Worm (Caenorhabditis elegans) whole organism, young adult: ENCODE results near the gene M01F1.9.

Experiments used
- C06A6.2 ChIP-seq: fragments of 200-800 bp; sonication (Bioruptor generic); conservative IDR thresholded peaks from 2 replicates; pipeline ENCODE4 v1.3.6; 2022; ENCODE audit warnings: missing genetic modification characterization, missing compliant biosample characterization
- F10E7.11 ChIP-seq: sonication (generic microtip); optimal IDR thresholded peaks from 2 replicates; lab custom pipeline; 2017; ENCODE audit warnings: mild to moderate bottlenecking, missing genetic modification characterization, moderate library complexity, missing compliant biosample characterization
- F22D6.2 ChIP-seq: sonication (generic microtip); optimal IDR thresholded peaks from 2 replicates; lab custom pipeline; 2016; ENCODE audit warnings: mild to moderate bottlenecking, missing genetic modification characterization, missing compliant biosample characterization
- F57C9.4 ChIP-seq: sonication (generic microtip); optimal IDR thresholded peaks from 2 replicates; lab custom pipeline; 2017; ENCODE audit warnings: mild to moderate bottlenecking, missing genetic modification characterization, missing compliant biosample characterization
- K12H6.12 ChIP-seq: fragments of 200-800 bp; sonication (Bioruptor generic); optimal IDR thresholded peaks from 2 replicates; lab custom pipeline; 2018; ENCODE audit warnings: mild to moderate bottlenecking, missing genetic modification characterization, missing compliant biosample characterization
- Y67H2A.10 ChIP-seq: fragments of 200-800 bp; sonication (Bioruptor generic); conservative IDR thresholded peaks from 2 replicates; pipeline ENCODE4 v1.3.6; 2022; ENCODE audit warnings: missing genetic modification reagents, missing genetic modification characterization, missing compliant biosample characterization
- Y79H2A.3 ChIP-seq: fragments of 200-800 bp; sonication (Bioruptor generic); conservative IDR thresholded peaks from 2 replicates; pipeline ENCODE4 v1.3.6; 2022; ENCODE audit warnings: missing genetic modification reagents, missing genetic modification characterization, missing compliant biosample characterization
- ZK185.1 ChIP-seq: sonication (generic microtip); optimal IDR thresholded peaks from 2 replicates; lab custom pipeline; 2016; ENCODE audit warnings: mild to moderate bottlenecking, missing genetic modification characterization, missing compliant biosample characterization; ENCODE audit not compliant: poor library complexity, severe bottlenecking
- attf-3 ChIP-seq: fragments of 200-800 bp; sonication (Bioruptor generic); conservative IDR thresholded peaks from 2 replicates; pipeline ENCODE4 v1.3.6; 2022; ENCODE audit warnings: missing genetic modification reagents, missing genetic modification characterization, missing compliant biosample characterization
- attf-6 ChIP-seq: fragments of 200-800 bp; sonication (Bioruptor generic); IDR thresholded peaks from 2 replicates; pipeline ENCODE4 v1.3.6; 2022; ENCODE audit warnings: missing genetic modification reagents, missing genetic modification characterization, missing compliant biosample characterization
- ccch-3 ChIP-seq: fragments of 200-800 bp; sonication (Bioruptor generic); optimal IDR thresholded peaks from 2 replicates; lab custom pipeline; 2018; ENCODE audit warnings: mild to moderate bottlenecking, missing genetic modification characterization, missing compliant biosample characterization
- cebp-1 ChIP-seq, 2 experiments: fragments of 200-800 bp in 1 of 2; sonication (Bioruptor generic) in 1 of 2; sonication (generic microtip) in 1 of 2; IDR thresholded peaks in 1 of 2; optimal IDR thresholded peaks in 1 of 2; 2 replicates each; pipeline versions ENCODE4 v1.3.6 to Lab custom; 2017 to 2022; ENCODE audit warnings: missing compliant biosample characterization in 2 of 2, missing genetic modification characterization in 2 of 2, mild to moderate bottlenecking in 1 of 2, missing genetic modification reagents in 1 of 2, moderate library complexity in 1 of 2
- ceh-100 ChIP-seq: fragments of 200-800 bp; sonication (Bioruptor generic); IDR thresholded peaks from 2 replicates; pipeline ENCODE4 v1.3.6; 2022; ENCODE audit warnings: missing genetic modification reagents, missing genetic modification characterization, missing compliant biosample characterization
- die-1 ChIP-seq: sonication (generic microtip); optimal IDR thresholded peaks from 2 replicates; lab custom pipeline; 2016; ENCODE audit warnings: missing genotype, mild to moderate bottlenecking, missing genetic modification characterization, missing compliant biosample characterization
- dpff-1 ChIP-seq: sonication (generic microtip); optimal IDR thresholded peaks from 2 replicates; lab custom pipeline; 2017; ENCODE audit warnings: mild to moderate bottlenecking, missing genetic modification characterization, missing compliant biosample characterization
- efl-1 ChIP-seq: fragments of 150-350 bp; optimal IDR thresholded peaks from 2 replicates; lab custom pipeline; 2014; ENCODE audit warnings: missing biosample characterization, missing genetic modification reagents, missing genetic modification characterization
- egl-18 ChIP-seq: fragments of 200-800 bp; sonication (Bioruptor generic); IDR thresholded peaks from 2 replicates; pipeline ENCODE4 v1.3.6; 2022; ENCODE audit warnings: missing genetic modification reagents, missing genetic modification characterization, missing compliant biosample characterization
- egl-44 ChIP-seq: fragments of 200-800 bp; sonication (Bioruptor generic); IDR thresholded peaks from 2 replicates; pipeline ENCODE4 v1.3.6; 2022; ENCODE audit warnings: missing genetic modification reagents, missing genetic modification characterization, missing compliant biosample characterization
- egrh-3 ChIP-seq: fragments of 200-800 bp; sonication (Bioruptor generic); IDR thresholded peaks from 2 replicates; pipeline ENCODE4 v1.3.6; 2022; ENCODE audit warnings: missing genetic modification reagents, missing genetic modification characterization, missing compliant biosample characterization
- him-1 ChIP-seq: sonication (generic microtip); optimal IDR thresholded peaks from 2 replicates; lab custom pipeline; 2016; ENCODE audit warnings: missing genotype, missing genetic modification reagents, missing genetic modification characterization, missing compliant biosample characterization
- hlh-26 ChIP-seq: fragments of 200-800 bp; sonication (Bioruptor generic); conservative IDR thresholded peaks from 2 replicates; pipeline ENCODE4 v1.3.6; 2022; ENCODE audit warnings: missing genetic modification reagents, missing genetic modification characterization, missing compliant biosample characterization
- hmg-1.2 ChIP-seq: fragments of 200-800 bp; sonication (Bioruptor generic); IDR thresholded peaks from 2 replicates; pipeline ENCODE4 v1.3.6; 2022; ENCODE audit warnings: missing genetic modification reagents, missing genetic modification characterization, missing compliant biosample characterization
- hmg-20 ChIP-seq: fragments of 200-800 bp; sonication (Bioruptor generic); IDR thresholded peaks from 2 replicates; pipeline ENCODE4 v1.3.6; 2022; ENCODE audit warnings: missing genetic modification reagents, missing genetic modification characterization, missing compliant biosample characterization
- hrde-1 ChIP-seq: sonication (generic microtip); optimal IDR thresholded peaks from 2 replicates; lab custom pipeline; 2016; ENCODE audit warnings: missing genetic modification characterization, mild to moderate bottlenecking, missing compliant biosample characterization, moderate library complexity, missing genotype, missing genetic modification reagents, borderline replicate concordance
- hsf-1 ChIP-seq: fragments of 200-800 bp; sonication (Bioruptor generic); IDR thresholded peaks from 2 replicates; pipeline ENCODE4 v1.3.6; 2022; ENCODE audit warnings: missing genetic modification reagents, missing genetic modification characterization, missing compliant biosample characterization
- let-607 ChIP-seq, 2 experiments: fragments of 200-800 bp in 1 of 2; sonication (Bioruptor generic) in 1 of 2; sonication (generic microtip) in 1 of 2; optimal IDR thresholded peaks; 2 replicates each; lab custom pipeline; 2016 to 2018; ENCODE audit warnings: mild to moderate bottlenecking in 2 of 2, missing compliant biosample characterization in 2 of 2, missing genetic modification characterization in 2 of 2, moderate library complexity in 2 of 2, missing genotype in 1 of 2
- lin-40 ChIP-seq: sonication (generic microtip); optimal IDR thresholded peaks from 2 replicates; lab custom pipeline; 2016; ENCODE audit warnings: missing genetic modification characterization, mild to moderate bottlenecking, missing compliant biosample characterization, missing genotype, missing genetic modification reagents
- lin-54 ChIP-seq: fragments of 200-800 bp; sonication (Bioruptor generic); optimal IDR thresholded peaks from 2 replicates; lab custom pipeline; 2018; ENCODE audit warnings: mild to moderate bottlenecking, missing genetic modification characterization, missing compliant biosample characterization
- lsl-1 ChIP-seq: fragments of 200-800 bp; sonication (Bioruptor generic); optimal IDR thresholded peaks from 2 replicates; lab custom pipeline; 2018; ENCODE audit warnings: mild to moderate bottlenecking, missing genetic modification characterization, moderate library complexity, missing compliant biosample characterization
- madf-10 ChIP-seq: sonication (generic microtip); optimal IDR thresholded peaks from 2 replicates; lab custom pipeline; 2016; ENCODE audit warnings: mild to moderate bottlenecking, missing genetic modification characterization, missing compliant biosample characterization
- madf-6 ChIP-seq: fragments of 200-800 bp; sonication (Bioruptor generic); IDR thresholded peaks from 2 replicates; pipeline ENCODE4 v1.3.6; 2022; ENCODE audit warnings: missing genetic modification reagents, missing genetic modification characterization, missing compliant biosample characterization
- madf-8 ChIP-seq: fragments of 200-800 bp; sonication (Bioruptor generic); conservative IDR thresholded peaks from 2 replicates; pipeline ENCODE4 v1.3.6; 2022; ENCODE audit warnings: missing genetic modification reagents, missing genetic modification characterization, missing compliant biosample characterization
- mel-28 ChIP-seq: sonication (generic microtip); optimal IDR thresholded peaks from 2 replicates; lab custom pipeline; 2016; ENCODE audit warnings: borderline replicate concordance, mild to moderate bottlenecking, missing genetic modification characterization, missing compliant biosample characterization
- nfya-2 ChIP-seq: fragments of 200-800 bp; sonication (Bioruptor generic); IDR thresholded peaks from 2 replicates; pipeline ENCODE4 v1.3.6; 2022; ENCODE audit warnings: missing genetic modification reagents, missing genetic modification characterization, missing compliant biosample characterization
- nhr-120 ChIP-seq: fragments of 200-800 bp; sonication (Bioruptor generic); IDR thresholded peaks from 2 replicates; pipeline ENCODE4 v1.3.6; 2022; ENCODE audit warnings: missing genetic modification characterization, missing compliant biosample characterization
- nhr-80 ChIP-seq: sonication (generic microtip); optimal IDR thresholded peaks from 2 replicates; lab custom pipeline; 2016; ENCODE audit warnings: missing genetic modification characterization, missing compliant biosample characterization
- rcor-1 ChIP-seq: fragments of 200-800 bp; sonication (Bioruptor generic); IDR thresholded peaks from 2 replicates; pipeline ENCODE4 v1.3.6; 2022; ENCODE audit warnings: missing genetic modification reagents, missing genetic modification characterization, missing compliant biosample characterization
- repo-1 ChIP-seq: sonication (generic microtip); optimal IDR thresholded peaks from 2 replicates; lab custom pipeline; 2017; ENCODE audit warnings: mild to moderate bottlenecking, missing genetic modification characterization, missing compliant biosample characterization
- sdz-38 ChIP-seq: sonication (generic microtip); optimal IDR thresholded peaks from 2 replicates; lab custom pipeline; 2016; ENCODE audit warnings: missing genotype, missing genetic modification characterization, missing compliant biosample characterization
- somi-1 ChIP-seq: fragments of 200-800 bp; sonication (Bioruptor generic); optimal IDR thresholded peaks from 2 replicates; lab custom pipeline; 2018; ENCODE audit warnings: mild to moderate bottlenecking, missing genetic modification characterization, missing compliant biosample characterization
- tbx-9 ChIP-seq: sonication (generic microtip); optimal IDR thresholded peaks from 2 replicates; lab custom pipeline; 2016; ENCODE audit warnings: borderline replicate concordance, missing genetic modification characterization, inconsistent platforms, missing compliant biosample characterization
- unc-62 ChIP-seq: fragments of 150-350 bp; optimal IDR thresholded peaks from 2 replicates; lab custom pipeline; 2014; ENCODE audit warnings: missing biosample characterization, missing genetic modification reagents, missing genetic modification characterization
- zfh-2 ChIP-seq: fragments of 200-800 bp; sonication (Bioruptor generic); conservative IDR thresholded peaks from 2 replicates; pipeline ENCODE4 v1.3.6; 2022; ENCODE audit warnings: missing genetic modification reagents, missing genetic modification characterization, missing compliant biosample characterization
- zim-3 ChIP-seq: sonication (generic microtip); optimal IDR thresholded peaks from 2 replicates; lab custom pipeline; 2017; ENCODE audit warnings: mild to moderate bottlenecking, missing genetic modification characterization, moderate library complexity, missing compliant biosample characterization
- ztf-22 ChIP-seq: fragments of 200-800 bp; sonication (Bioruptor generic); optimal IDR thresholded peaks from 2 replicates; lab custom pipeline; 2018; ENCODE audit warnings: mild to moderate bottlenecking, missing genetic modification characterization, moderate library complexity, missing compliant biosample characterization
- ztf-25 ChIP-seq: fragments of 200-800 bp; sonication (Bioruptor generic); IDR thresholded peaks from 2 replicates; pipeline ENCODE4 v1.3.6; 2022; ENCODE audit warnings: missing genetic modification reagents, missing genetic modification characterization, missing compliant biosample characterization
- ztf-28 ChIP-seq: fragments of 200-800 bp; sonication (Bioruptor generic); IDR thresholded peaks from 2 replicates; pipeline ENCODE4 v1.3.6; 2022; ENCODE audit warnings: missing genetic modification reagents, missing genetic modification characterization, missing compliant biosample characterization
- ztf-3 ChIP-seq: fragments of 200-800 bp; sonication (Bioruptor generic); optimal IDR thresholded peaks from 2 replicates; lab custom pipeline; 2018; ENCODE audit warnings: mild to moderate bottlenecking, missing genetic modification characterization, missing compliant biosample characterization
- ztf-6 ChIP-seq: fragments of 200-800 bp; sonication (Bioruptor generic); IDR thresholded peaks from 2 replicates; pipeline ENCODE4 v1.3.6; 2022; ENCODE audit warnings: missing genetic modification reagents, missing genetic modification characterization, missing compliant biosample characterization

The M01F1.9 gene

DNA sequence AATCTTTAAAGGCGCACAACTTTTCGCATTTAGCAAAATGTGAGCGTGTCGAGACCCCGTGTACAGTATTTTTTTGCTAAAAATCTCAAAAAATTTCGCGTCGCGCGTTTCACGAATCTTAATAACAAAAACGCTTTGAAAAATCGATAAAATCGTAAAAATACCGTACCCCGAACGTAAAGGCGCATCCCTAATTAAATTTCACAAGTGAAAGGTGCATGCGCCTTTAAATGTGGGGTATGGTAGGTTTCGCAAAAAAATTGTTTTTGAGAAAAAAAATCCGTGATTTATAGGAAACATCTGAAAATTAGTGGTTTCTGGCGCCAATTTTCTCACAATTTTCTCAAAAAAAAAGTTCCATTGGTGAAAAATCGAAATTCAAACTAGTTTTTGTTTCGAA lies 35.3 kb upstream of the M01F1.9 start (continued):
- TF ChIP-seq hrde-1 (tag; lab: Kevin White, UChicago): no peak
- no peak for TF ChIP-seq egl-18
- TF ChIP-seq F57C9.4 (tag; lab: Kevin White, UChicago): no peak
- no peak for TF ChIP-seq ztf-28
- no peak for TF ChIP-seq lin-40 (tag; lab: Kevin White, UChicago)
- no peak for TF ChIP-seq rcor-1 (GFP tag; lab: Robert Waterston, UW)
- no peak for TF ChIP-seq egrh-3 (GFP tag; lab: Robert Waterston, UW)
- no peak for TF ChIP-seq ztf-22
- peak; percentile 50 for TF ChIP-seq madf-8 (GFP tag; lab: Robert Waterston, UW)
- no peak for TF ChIP-seq ztf-6 (GFP tag; lab: Robert Waterston, UW)
- no peak for TF ChIP-seq nfya-2 (GFP tag; lab: Robert Waterston, UW)
- no peak for TF ChIP-seq madf-10 (tag; lab: Kevin White, UChicago)
- TF ChIP-seq let-607 (tag; optimal IDR thresholded peaks at IDR 0.05; lab: Kevin White, UChicago): no peak
- no peak for TF ChIP-seq F10E7.11 (tag; lab: Kevin White, UChicago)
- TF ChIP-seq unc-62 (GFP tag; lab: Kevin White, UChicago): no peak
- no peak for TF ChIP-seq somi-1 (GFP tag; lab: Kevin White, UChicago)
- TF ChIP-seq efl-1: no peak
- TF ChIP-seq attf-6: no peak
- TF ChIP-seq mel-28 (tag; lab: Kevin White, UChicago): no peak
- no peak for TF ChIP-seq hsf-1 (GFP tag; lab: Robert Waterston, UW)
- TF ChIP-seq ztf-3 (GFP tag; lab: Kevin White, UChicago): no peak
- no peak for TF ChIP-seq nhr-120
- TF ChIP-seq cebp-1 (GFP tag; IDR thresholded peaks at IDR 0.05; lab: Robert Waterston, UW): no peak
- TF ChIP-seq cebp-1 (tag; optimal IDR thresholded peaks at IDR 0.05; lab: Kevin White, UChicago): no peak
- TF ChIP-seq egl-44 (GFP tag; lab: Robert Waterston, UW): no peak
- no peak for TF ChIP-seq zfh-2 (GFP tag; lab: Robert Waterston, UW)
- TF ChIP-seq ztf-25 (GFP tag; lab: Robert Waterston, UW): no peak
- no peak for TF ChIP-seq Y79H2A.3 (GFP tag; lab: Robert Waterston, UW)
- no peak for TF ChIP-seq repo-1 (tag; lab: Kevin White, UChicago)
- no peak for TF ChIP-seq attf-3 (GFP tag; lab: Robert Waterston, UW)
- TF ChIP-seq nhr-80 (tag; lab: Kevin White, UChicago): no peak
- TF ChIP-seq hlh-26 (GFP tag; lab: Robert Waterston, UW): no peak
- no peak for TF ChIP-seq sdz-38 (tag; lab: Kevin White, UChicago)
- TF ChIP-seq K12H6.12 (tag; lab: Kevin White, UChicago): no peak
- TF ChIP-seq madf-6 (GFP tag; lab: Robert Waterston, UW): peak; percentile 82
- TF ChIP-seq die-1 (tag; lab: Kevin White, UChicago): no peak
- TF ChIP-seq ceh-100 (GFP tag; lab: Robert Waterston, UW): peak; percentile 67
- TF ChIP-seq ZK185.1 (tag; lab: Kevin White, UChicago): no peak
- no peak for TF ChIP-seq hmg-20 (GFP tag; lab: Robert Waterston, UW)
- no peak for TF ChIP-seq him-1 (tag; lab: Kevin White, UChicago)
- no peak for TF ChIP-seq ccch-3 (GFP tag; lab: Kevin White, UChicago)
- peak; percentile 96 for TF ChIP-seq lsl-1 (GFP tag; lab: Kevin White, UChicago)
- TF ChIP-seq dpff-1 (tag; lab: Kevin White, UChicago): no peak
- TF ChIP-seq F22D6.2 (tag; lab: Kevin White, UChicago): no peak
- TF ChIP-seq Y67H2A.10: no peak
- TF ChIP-seq tbx-9: no peak
- no peak for TF ChIP-seq hmg-1.2
- no peak for TF ChIP-seq zim-3 (tag; lab: Kevin White, UChicago)
- TF ChIP-seq lin-54: peak; percentile 31
- TF ChIP-seq C06A6.2 (GFP tag; lab: Robert Waterston, UW): no peak
